Fruit fly (Drosophila melanogaster) whole organism, prepupa: Measurements from ENCODE around the gene mldr.
A peak's percentile ranks its signal among the peaks of the same experiment; 100 is the strongest.

Source experiments
- Blimp-1 ChIP-seq: fragments of 200-800 bp; sonication (Bioruptor generic); optimal IDR thresholded peaks from 3 replicates; lab custom pipeline; 2017; ENCODE audit warnings: missing biosample characterization, missing genetic modification characterization, mild to moderate bottlenecking, moderate library complexity, missing genetic modification reagents
- CG10631 ChIP-seq: fragments of 200-800 bp; sonication (Bioruptor generic); optimal IDR thresholded peaks from 2 replicates; lab custom pipeline; 2016; ENCODE audit warnings: missing biosample characterization, missing genetic modification characterization
- CG10669 ChIP-seq: fragments of 200-800 bp; sonication (Bioruptor generic); optimal IDR thresholded peaks from 3 replicates; lab custom pipeline; 2018; ENCODE audit warnings: missing biosample characterization, mild to moderate bottlenecking, missing genetic modification characterization, moderate library complexity
- CG11902 ChIP-seq: fragments of 200-800 bp; sonication (Bioruptor generic); optimal IDR thresholded peaks from 3 replicates; lab custom pipeline; 2016; ENCODE audit warnings: missing biosample characterization, missing genetic modification characterization
- CG15336 ChIP-seq: fragments of 200-800 bp; sonication (Bioruptor generic); IDR thresholded peaks from 2 replicates; pipeline ENCODE4 v1.3.6; 2022; ENCODE audit warnings: missing biosample characterization, missing genetic modification characterization
- CG1621 ChIP-seq: fragments of 200-800 bp; sonication (Bioruptor generic); optimal IDR thresholded peaks from 3 replicates; lab custom pipeline; 2018; ENCODE audit warnings: missing biosample characterization, mild to moderate bottlenecking, missing genetic modification characterization
- CG16779 ChIP-seq: fragments of 200-800 bp; sonication (Bioruptor generic); optimal IDR thresholded peaks from 3 replicates; lab custom pipeline; 2017; ENCODE audit warnings: missing biosample characterization, mild to moderate bottlenecking, missing genetic modification characterization
- CG3032 ChIP-seq: fragments of 200-800 bp; optimal IDR thresholded peaks from 2 replicates; lab custom pipeline; 2019; ENCODE audit warnings: missing biosample characterization, mild to moderate bottlenecking, missing genetic modification characterization, moderate library complexity
- CG31627 ChIP-seq: fragments of 200-800 bp; sonication (Bioruptor generic); optimal IDR thresholded peaks from 3 replicates; lab custom pipeline; 2016; ENCODE audit warnings: missing biosample characterization, missing genetic modification characterization
- CG34406 ChIP-seq: fragments of 200-800 bp; sonication (Bioruptor generic); optimal IDR thresholded peaks from 3 replicates; lab custom pipeline; 2016; ENCODE audit warnings: missing biosample characterization, missing genetic modification characterization
- CG6163 ChIP-seq: fragments of 200-800 bp; sonication (Bioruptor generic); IDR thresholded peaks from 3 replicates; pipeline ENCODE4 v1.3.6; 2022; ENCODE audit warnings: missing biosample characterization, missing genetic modification characterization
- CG6276 ChIP-seq: fragments of 200-800 bp; sonication (Bioruptor generic); optimal IDR thresholded peaks from 2 replicates; lab custom pipeline; 2017; ENCODE audit warnings: missing biosample characterization, mild to moderate bottlenecking, missing genetic modification characterization
- CG6792 ChIP-seq: fragments of 200-800 bp; sonication (Bioruptor generic); optimal IDR thresholded peaks from 3 replicates; lab custom pipeline; 2016; ENCODE audit warnings: missing biosample characterization, missing genetic modification characterization
- CG6808 ChIP-seq: fragments of 200-800 bp; sonication (Bioruptor generic); optimal IDR thresholded peaks from 3 replicates; lab custom pipeline; 2017; ENCODE audit warnings: missing biosample characterization, missing genetic modification characterization, mild to moderate bottlenecking, moderate library complexity, missing genetic modification reagents
- CG7368 ChIP-seq: fragments of 200-800 bp; sonication (Bioruptor generic); optimal IDR thresholded peaks from 3 replicates; lab custom pipeline; 2016; ENCODE audit warnings: missing biosample characterization, missing genetic modification characterization
- CG8319 ChIP-seq: fragments of 200-800 bp; sonication (Bioruptor generic); optimal IDR thresholded peaks from 3 replicates; lab custom pipeline; 2016; ENCODE audit warnings: missing biosample characterization, missing genetic modification characterization
- CG8632 ChIP-seq: fragments of 200-800 bp; sonication (Bioruptor generic); optimal IDR thresholded peaks from 3 replicates; lab custom pipeline; 2016; ENCODE audit warnings: missing biosample characterization, missing genetic modification characterization
- CG9139 ChIP-seq: fragments of 200-800 bp; sonication (Bioruptor generic); optimal IDR thresholded peaks from 3 replicates; lab custom pipeline; 2017; ENCODE audit warnings: missing biosample characterization, mild to moderate bottlenecking, missing genetic modification characterization
- Eip75B ChIP-seq: fragments of 200-800 bp; sonication (Bioruptor generic); optimal IDR thresholded peaks from 3 replicates; lab custom pipeline; 2016; ENCODE audit warnings: missing biosample characterization, missing genetic modification characterization
- Eip93F ChIP-seq: fragments of 200-800 bp; sonication (Bioruptor generic); optimal IDR thresholded peaks from 2 replicates; lab custom pipeline; 2016; ENCODE audit warnings: missing biosample characterization, mild to moderate bottlenecking, missing genetic modification characterization
- Ets21C ChIP-seq: fragments of 200-800 bp; sonication (Bioruptor generic); optimal IDR thresholded peaks from 3 replicates; lab custom pipeline; 2016; ENCODE audit warnings: missing biosample characterization, missing genetic modification characterization
- Gug ChIP-seq: fragments of 200-800 bp; sonication (Bioruptor generic); IDR thresholded peaks from 2 replicates; pipeline ENCODE4 v1.3.6; 2022; ENCODE audit warnings: missing biosample characterization, missing genetic modification characterization
- Hr4 ChIP-seq: fragments of 200-800 bp; sonication (Bioruptor generic); optimal IDR thresholded peaks from 3 replicates; lab custom pipeline; 2016; ENCODE audit warnings: missing biosample characterization, missing genetic modification characterization
- Lpt ChIP-seq: fragments of 200-800 bp; sonication (Bioruptor generic); optimal IDR thresholded peaks from 3 replicates; lab custom pipeline; 2016; ENCODE audit warnings: missing biosample characterization, missing genetic modification characterization
- Met ChIP-seq: fragments of 200-800 bp; sonication (Bioruptor generic); optimal IDR thresholded peaks from 3 replicates; lab custom pipeline; 2016; ENCODE audit warnings: missing biosample characterization, missing genetic modification characterization
- Sox14 ChIP-seq: fragments of 200-800 bp; sonication (Bioruptor generic); optimal IDR thresholded peaks from 3 replicates; lab custom pipeline; 2016; ENCODE audit warnings: missing biosample characterization, missing genetic modification characterization
- Sox15 ChIP-seq: fragments of 200-800 bp; sonication (Bioruptor generic); optimal IDR thresholded peaks from 3 replicates; lab custom pipeline; 2016; ENCODE audit warnings: missing biosample characterization, missing genetic modification characterization
- dac ChIP-seq: fragments of 200-800 bp; sonication (Bioruptor generic); optimal IDR thresholded peaks from 2 replicates; lab custom pipeline; 2017; ENCODE audit warnings: missing biosample characterization, mild to moderate bottlenecking, missing genetic modification characterization
- eg ChIP-seq: fragments of 200-800 bp; sonication (Bioruptor generic); IDR thresholded peaks from 3 replicates; pipeline ENCODE4 v1.3.6; 2022; ENCODE audit warnings: missing biosample characterization, missing genetic modification characterization
- esn ChIP-seq: fragments of 200-800 bp; sonication (Bioruptor generic); optimal IDR thresholded peaks from 2 replicates; lab custom pipeline; 2016; ENCODE audit warnings: missing biosample characterization, mild to moderate bottlenecking, missing genetic modification characterization, moderate library complexity
- fd59A ChIP-seq: fragments of 200-800 bp; sonication (Bioruptor generic); optimal IDR thresholded peaks from 2 replicates; lab custom pipeline; 2017; ENCODE audit warnings: missing biosample characterization, mild to moderate bottlenecking, missing genetic modification characterization, missing genetic modification reagents
- fkh ChIP-seq: fragments of 200-800 bp; sonication (Bioruptor generic); optimal IDR thresholded peaks from 3 replicates; lab custom pipeline; 2017; ENCODE audit warnings: missing biosample characterization, mild to moderate bottlenecking, missing genetic modification characterization, moderate library complexity
- lz ChIP-seq: fragments of 200-800 bp; sonication (Bioruptor generic); optimal IDR thresholded peaks from 3 replicates; lab custom pipeline; 2016; ENCODE audit warnings: missing biosample characterization, missing genetic modification characterization
- pdm3 ChIP-seq: fragments of 200-800 bp; sonication (Bioruptor generic); optimal IDR thresholded peaks from 3 replicates; lab custom pipeline; 2016; ENCODE audit warnings: missing biosample characterization, missing genetic modification characterization
- salr ChIP-seq, 2 experiments: fragments of 200-800 bp; sonication (Bioruptor generic); optimal IDR thresholded peaks; 3 replicates each; lab custom pipeline; 2016 to 2018; ENCODE audit warnings: missing biosample characterization in 2 of 2, missing genetic modification characterization in 2 of 2, mild to moderate bottlenecking in 1 of 2
- spab ChIP-seq: fragments of 200-800 bp; sonication (Bioruptor generic); optimal IDR thresholded peaks from 2 replicates; lab custom pipeline; 2017; ENCODE audit warnings: missing biosample characterization, mild to moderate bottlenecking, missing genetic modification characterization, missing genetic modification reagents
- ss ChIP-seq, 2 experiments: fragments of 200-800 bp; sonication (Bioruptor generic); optimal IDR thresholded peaks; 2 replicates in 1 of 2; 3 replicates in 1 of 2; lab custom pipeline; 2017 to 2018; ENCODE audit warnings: mild to moderate bottlenecking in 2 of 2, missing biosample characterization in 2 of 2, missing genetic modification characterization in 2 of 2, moderate library complexity in 1 of 2
- svp ChIP-seq: fragments of 200-800 bp; sonication (Bioruptor generic); peaks from one replicate; lab custom pipeline; 2016; ENCODE audit warnings: missing biosample characterization, missing genetic modification characterization
- topi ChIP-seq: fragments of 200-800 bp; sonication (Bioruptor generic); optimal IDR thresholded peaks from 3 replicates; lab custom pipeline; 2016; ENCODE audit warnings: missing biosample characterization, missing genetic modification characterization
- vri ChIP-seq: fragments of 200-800 bp; sonication (Bioruptor generic); optimal IDR thresholded peaks from 3 replicates; lab custom pipeline; 2016; ENCODE audit warnings: missing biosample characterization, mild to moderate bottlenecking, missing genetic modification characterization

mldr gene

DNA sequence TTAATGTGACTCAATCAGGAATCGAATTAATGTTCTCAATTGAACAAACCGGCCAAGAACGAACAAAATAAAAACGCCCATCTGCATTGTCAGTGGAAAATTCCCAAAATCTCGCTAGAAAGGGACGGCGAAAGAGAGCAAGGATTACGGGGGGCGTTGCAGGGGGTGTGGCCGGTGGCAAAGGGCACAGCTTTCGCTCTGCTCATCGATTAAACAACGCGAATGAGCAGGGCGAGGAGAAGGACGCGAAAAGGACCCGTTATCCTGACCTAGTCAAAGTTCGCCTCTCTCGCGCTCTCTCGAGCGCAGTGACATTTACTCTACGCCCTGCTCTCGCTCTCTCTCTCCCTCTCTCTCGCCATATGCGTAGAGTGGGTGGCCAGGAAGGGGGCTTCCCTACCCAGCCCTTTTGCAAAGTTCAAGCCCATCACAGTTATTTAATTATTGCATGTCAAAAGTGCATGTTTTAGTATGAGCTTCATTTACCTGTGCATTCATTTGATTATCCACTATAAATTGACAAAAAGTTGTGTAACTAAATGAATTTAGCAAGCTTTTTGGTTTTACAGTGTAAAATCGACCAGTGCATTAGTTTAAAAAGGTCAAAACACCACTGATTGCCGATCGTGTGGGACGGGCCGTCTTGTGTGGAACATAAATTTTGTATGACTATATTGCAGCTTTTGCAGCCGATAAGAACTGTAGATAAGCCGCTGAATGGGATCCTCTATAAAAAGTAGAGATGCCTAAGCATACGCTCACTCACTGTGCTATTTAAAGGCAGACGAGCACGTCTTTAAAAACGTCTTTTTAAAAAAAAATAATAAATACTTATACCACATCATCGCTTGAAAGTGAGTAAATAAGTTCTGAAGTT, 47.9 kb downstream of the mldr start (continued):
- peak; percentile 35 for TF ChIP-seq spab (GFP tag; lab: Kevin White, UChicago)
- peak; percentile 64 for TF ChIP-seq CG31627 (GFP tag; lab: Kevin White, UChicago)
- TF ChIP-seq CG10669 = peak; percentile 63
- TF ChIP-seq dac = no peak
- peak; percentile 63 for TF ChIP-seq CG6163 (GFP tag; lab: Robert Waterston, UW)
- peak; percentile 48 for TF ChIP-seq CG6792
- peak; percentile 32; the same call in 1 of the 2 replicates for TF ChIP-seq CG15336
- peak; percentile 55 for TF ChIP-seq CG34406
- peak; percentile 63 for TF ChIP-seq Hr4 (GFP tag; lab: Kevin White, UChicago)
- no peak for TF ChIP-seq Eip93F (GFP tag; lab: Kevin White, UChicago)
- TF ChIP-seq CG6808 (GFP tag; lab: Kevin White, UChicago) = peak; percentile 70
- TF ChIP-seq Sox15 (GFP tag; lab: Kevin White, UChicago) = peak; percentile 40
- peak; percentile 33; the same call in 1 of the 2 replicates for TF ChIP-seq Gug (GFP tag; lab: Robert Waterston, UW)
- TF ChIP-seq Met (GFP tag; lab: Kevin White, UChicago) = peak; percentile 70
- TF ChIP-seq CG10631 (GFP tag; lab: Kevin White, UChicago) = peak; percentile 66
- peak; percentile 60 for TF ChIP-seq Eip75B
- no peak for TF ChIP-seq CG11902 (GFP tag; lab: Kevin White, UChicago)
- peak; percentile 9 for TF ChIP-seq vri (GFP tag; lab: Kevin White, UChicago)
- peak; percentile 79 for TF ChIP-seq Sox14 (GFP tag; lab: Kevin White, UChicago)
- peak; percentile 32 for TF ChIP-seq CG7368 (GFP tag; lab: Kevin White, UChicago)
- TF ChIP-seq fkh (GFP tag; lab: Kevin White, UChicago) = no peak
- TF ChIP-seq svp = peak; percentile 96
- peak; percentile 60 for TF ChIP-seq lz
- peak; percentile 13 for TF ChIP-seq Lpt (GFP tag; lab: Kevin White, UChicago)
- peak; percentile 22 to 46 for TF ChIP-seq ss (GFP tag; optimal IDR thresholded peaks at IDR 0.05; lab: Kevin White, UChicago)
- peak; percentile 55 for TF ChIP-seq CG8632 (GFP tag; lab: Kevin White, UChicago)
- TF ChIP-seq esn (GFP tag; lab: Kevin White, UChicago) = peak; percentile 76
- peak; percentile 61 for TF ChIP-seq topi (GFP tag; lab: Kevin White, UChicago)
- peak; percentile 37 for TF ChIP-seq CG1621 (tag; lab: Kevin White, UChicago)
- TF ChIP-seq eg (GFP tag; lab: Robert Waterston, UW) = peak; percentile 38; the same call in 1 of the 3 replicates
- peak; percentile 20 to 46 for TF ChIP-seq salr (GFP tag; optimal IDR thresholded peaks at IDR 0.05; lab: Kevin White, UChicago)
- peak; percentile 26 for TF ChIP-seq CG6276 (GFP tag; lab: Kevin White, UChicago)
- peak; percentile 65 for TF ChIP-seq CG3032 (tag; lab: Kevin White, UChicago)
- peak; percentile 59 for TF ChIP-seq fd59A
- peak; percentile 64 for TF ChIP-seq pdm3 (GFP tag; lab: Kevin White, UChicago)
- no peak for TF ChIP-seq CG8319
- no peak for TF ChIP-seq Blimp-1
- TF ChIP-seq Ets21C = peak; percentile 51
- TF ChIP-seq CG9139 (GFP tag; lab: Kevin White, UChicago) = no peak
- peak; percentile 34 for TF ChIP-seq CG16779 (tag; lab: Kevin White, UChicago)
